Worm (Caenorhabditis elegans) whole organism, mixed stage, embryonic: ENCODE measurements around the gene F46H5.11.

Experiments used
- blmp-1 ChIP-seq: fragments of 150-350 bp; optimal IDR thresholded peaks from 2 replicates; lab custom pipeline; 2014; ENCODE audit warnings: missing biosample characterization, missing genetic modification characterization
- lin-13 ChIP-seq: fragments of 150-350 bp; optimal IDR thresholded peaks from 2 replicates; lab custom pipeline; 2014; ENCODE audit warnings: missing biosample characterization, missing genetic modification characterization
- nhr-76 ChIP-seq: sonication (generic microtip); optimal IDR thresholded peaks from 2 replicates; lab custom pipeline; 2017; ENCODE audit warnings: missing biosample characterization, missing genetic modification characterization
- pha-4 ChIP-seq: fragments of 150-350 bp; optimal IDR thresholded peaks from 2 replicates; lab custom pipeline; 2018; ENCODE audit warnings: missing biosample characterization, missing genetic modification reagents, missing genetic modification characterization
- snpc-4 ChIP-seq: fragments of 150-350 bp; optimal IDR thresholded peaks from 2 replicates; lab custom pipeline; 2014; ENCODE audit warnings: missing biosample characterization, missing genetic modification characterization
- sptf-1 ChIP-seq: sonication (generic microtip); optimal IDR thresholded peaks from 2 replicates; lab custom pipeline; 2017; ENCODE audit warnings: mild to moderate bottlenecking, missing genetic modification characterization, moderate library complexity, missing compliant biosample characterization
- ztf-11 ChIP-seq: fragments of 150-350 bp; optimal IDR thresholded peaks from 2 replicates; lab custom pipeline; 2014; ENCODE audit warnings: missing biosample characterization, missing genetic modification characterization

DNA sequence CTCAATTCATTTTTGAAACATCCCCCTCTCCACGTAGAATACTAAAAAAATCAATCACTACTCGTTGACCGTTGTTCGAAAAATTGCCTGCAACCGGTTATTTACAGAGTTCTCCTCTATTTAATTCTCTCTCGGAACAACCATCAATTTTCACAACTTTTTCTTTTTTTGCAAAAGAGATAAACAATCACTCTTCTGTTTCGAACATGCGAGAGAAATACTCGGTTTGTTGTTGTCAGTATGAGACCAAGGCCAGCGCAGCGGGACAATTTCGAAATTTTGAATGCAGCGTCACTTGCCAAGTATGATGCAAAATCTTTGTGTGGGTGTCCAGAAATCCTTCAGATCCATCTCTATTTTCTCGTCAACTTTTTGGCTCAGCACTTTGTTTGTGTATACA is 41.5 kb downstream of the F46H5.11 start:
- no peak for TF ChIP-seq blmp-1 (tag; lab: Kevin White, UChicago)
- TF ChIP-seq nhr-76 (tag; lab: Kevin White, UChicago): no peak
- TF ChIP-seq sptf-1: no peak
- no peak for TF ChIP-seq snpc-4
- TF ChIP-seq ztf-11: no peak
- no peak for TF ChIP-seq lin-13
- no peak for TF ChIP-seq pha-4 (tag; lab: Kevin White, UChicago)
